Worm (Caenorhabditis elegans): ENCODE data around the gene clec-147.
"Not testable (repeated sequence)": the region's sequence is repeated elsewhere in the genome, so short reads cannot be mapped to it uniquely, and the experiment has no call there.

DNA sequence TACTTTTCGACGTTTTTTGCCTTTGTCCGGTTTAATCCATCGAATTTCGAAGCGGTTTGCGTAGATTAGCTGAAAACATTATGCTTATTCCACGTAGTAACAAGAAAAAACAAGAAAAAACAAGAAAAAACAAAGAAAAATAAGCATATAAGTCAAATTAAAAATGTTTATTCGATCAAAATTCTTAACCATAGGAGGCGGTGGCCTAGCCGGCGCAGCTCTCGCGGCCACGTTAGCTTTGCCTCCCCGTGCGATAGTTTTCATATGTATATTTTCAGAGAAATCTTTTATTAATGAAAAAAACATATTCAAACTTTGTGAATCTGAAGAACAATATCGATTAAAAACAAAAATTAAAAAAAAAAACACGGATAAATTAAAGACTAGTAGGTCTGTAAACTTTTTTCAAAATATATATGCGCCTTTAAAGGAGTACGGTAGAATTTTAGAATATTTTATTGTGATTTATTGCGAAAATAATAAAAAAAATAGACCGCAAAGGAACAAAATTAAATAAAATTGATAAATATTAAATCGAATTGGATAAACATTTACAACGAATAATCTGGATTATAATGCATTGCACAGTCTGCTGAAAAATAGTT lies 26.2 kb upstream of the clec-147 start:
- TF ChIP-seq blmp-1, nhr-237, sptf-1 (tag; optimal IDR thresholded peaks at IDR 0.05): not testable (repeated sequence)

Measured in whole organism, mixed stage, embryonic.